Fruit fly (Drosophila melanogaster): Measurements from ENCODE around the gene m.

Gene m

dm6 chrX:11806867-11807747 lies 53.0 kb downstream of the m start, which contains the start of gene Hsc70-3 (continued):
- TF ChIP-seq Side (GFP tag; optimal IDR thresholded peaks at IDR 0.05) (peak; percentile 40), HLH4C (GFP tag; IDR thresholded peaks at IDR 0.05; ENCODE audit: partially characterized antibody) (peak; percentile 67), Bteb2 (GFP tag; optimal IDR thresholded peaks at IDR 0.05) (no peak), wor (GFP tag; IDR thresholded peaks at IDR 0.05) (no peak), Sry-β (GFP tag; optimal IDR thresholded peaks at IDR 0.05) (no peak), tll (GFP tag; optimal IDR thresholded peaks at IDR 0.05) (peak in 1 of 2 experiments; percentile 2), gsb-n (tag; optimal IDR thresholded peaks at IDR 0.05) (no peak), sim (GFP tag; IDR thresholded peaks at IDR 0.05) (0 out of 2 replicates have a peak, but pooled peaks have one; percentile 17), crp (GFP tag; optimal IDR thresholded peaks at IDR 0.05) (no peak), mirr (GFP tag; optimal IDR thresholded peaks at IDR 0.05) (peak; percentile 45), Rx (GFP tag; IDR thresholded peaks at IDR 0.05) (no peak), gsb (GFP tag; IDR thresholded peaks at IDR 0.05) (no peak), Lhr (GFP tag; optimal IDR thresholded peaks at IDR 0.05) (peak; percentile 41), unc-4 (GFP tag; IDR thresholded peaks at IDR 0.05; ENCODE audit: partially characterized antibody) (peak; percentile 79), run (tag; optimal IDR thresholded peaks at IDR 0.05) (no peak), CG8765 (GFP tag; IDR thresholded peaks at IDR 0.05) (no peak), gfzf (GFP tag; optimal IDR thresholded peaks at IDR 0.05) (no peak), CG13424 (tag; optimal IDR thresholded peaks at IDR 0.05) (peak; percentile 47), CG11504 (tag; optimal IDR thresholded peaks at IDR 0.05) (peak; percentile 18), ftz-f1 (GFP tag; optimal IDR thresholded peaks at IDR 0.05) (peak; percentile 47), kay (GFP tag; optimal IDR thresholded peaks at IDR 0.05) (peak; percentile 67), fd64A (GFP tag; optimal IDR thresholded peaks at IDR 0.05) (peak; percentile 82), nerfin-2 (GFP tag; IDR thresholded peaks at IDR 0.05; ENCODE audit: partially characterized antibody) (peak; percentile 62), CG2129 (GFP tag; IDR thresholded peaks at IDR 0.05; ENCODE audit: partially characterized antibody) (peak; percentile 46), Sox100B (GFP tag; optimal IDR thresholded peaks at IDR 0.05) (peak; percentile 16), ro (GFP tag; IDR thresholded peaks at IDR 0.05) (no peak), CG31388 (GFP tag; optimal IDR thresholded peaks at IDR 0.05) (no peak), CG7745 (tag; optimal IDR thresholded peaks at IDR 0.05) (peak; percentile 68), CG31441 (GFP tag; IDR thresholded peaks at IDR 0.05) (peak; percentile 25; the same call in 1 of the 2 replicates), z (GFP tag; IDR thresholded peaks at IDR 0.05) (no peak), MESR4 (GFP tag; optimal IDR thresholded peaks at IDR 0.05) (peak; percentile 8), Nf-YC (tag; optimal IDR thresholded peaks at IDR 0.05) (peak; percentile 77), CG7987 (GFP tag; optimal IDR thresholded peaks at IDR 0.05) (peak; percentile 70), CG6765 (GFP tag; optimal IDR thresholded peaks at IDR 0.05) (peak; percentile 6), NC2β (GFP tag; optimal IDR thresholded peaks at IDR 0.05) (peak; percentile 36), CG17802 (tag; optimal IDR thresholded peaks at IDR 0.05) (no peak), grau (tag; optimal IDR thresholded peaks at IDR 0.05) (peak; percentile 33), dysf (GFP tag; IDR thresholded peaks at IDR 0.05) (no peak), CG12769 (tag; optimal IDR thresholded peaks at IDR 0.05) (peak; percentile 41), Neu2 (GFP tag; optimal IDR thresholded peaks at IDR 0.05; ENCODE audit: borderline replicate concordance) (no peak), CG17385 (GFP tag; optimal IDR thresholded peaks at IDR 0.05) (peak; percentile 81), HLHmδ (GFP tag; optimal IDR thresholded peaks at IDR 0.05) (peak; percentile 62), CG17912 (GFP tag; optimal IDR thresholded peaks at IDR 0.05) (peak; percentile 18), nau (GFP tag; optimal IDR thresholded peaks at IDR 0.05) (peak; percentile 78), CG6791 (GFP tag; IDR thresholded peaks at IDR 0.05; ENCODE audit: partially characterized antibody) (0 out of 3 replicates have a peak, but pooled peaks have one; percentile 49), insv (GFP tag; optimal IDR thresholded peaks at IDR 0.05) (no peak), stwl (tag; optimal IDR thresholded peaks at IDR 0.05) (peak; percentile 49)
